Worm (Caenorhabditis elegans): Measurements from ENCODE around the gene bpl-1.

ce11 chrII:6248029-6248428, 26.0 kb upstream of the bpl-1 start:
- TF ChIP-seq hmg-11 (tag; optimal IDR thresholded peaks at IDR 0.05) (no peak), ama-1 (optimal IDR thresholded peaks at IDR 0.05) (no peak), nhr-11 (tag; optimal IDR thresholded peaks at IDR 0.05) (no peak), unc-62 (GFP tag; optimal IDR thresholded peaks at IDR 0.05) (no peak), fos-1 (tag; optimal IDR thresholded peaks at IDR 0.05) (no peak), daf-12 (tag; optimal IDR thresholded peaks at IDR 0.05) (no peak), ceh-9 (tag; optimal IDR thresholded peaks at IDR 0.05) (no peak)

Data from whole organism, L3 larva.